Fruit fly (Drosophila melanogaster) S2 (cell line): ENCODE results near the gene Gr98d.

Experiments
- CG8478 ChIP-seq: fragments of >200 bp; optimal IDR thresholded peaks from 2 replicates; lab custom pipeline; 2018
- CTCF ChIP-seq, 2 experiments: fragments of >200 bp; optimal IDR thresholded peaks; 2 replicates each; lab custom pipeline; 2018

Gene Gr98d

dm6 chr3R:27545752-27546151, at the start of gene Gr98d:
Gr98d (plus strand) TSS chr3R:27546052.
- TF ChIP-seq CTCF (optimal IDR thresholded peaks at IDR 0.05; lab: Kevin White, UChicago) (no peak), CG8478 (no peak)

- TF ChIP-seq CTCF (optimal IDR thresholded peaks at IDR 0.05; lab: Kevin White, UChicago) (no peak), CG8478 (no peak)
These were observed 48.2 kb upstream of the Gr98d start for dm6 chr3R:27497616-27498015.

- TF ChIP-seq CG8478 (no peak), CTCF (optimal IDR thresholded peaks at IDR 0.05; lab: Kevin White, UChicago) (no peak)
These were observed 43.9 kb upstream of the Gr98d start, which contains the start of gene CG43139 for dm6 chr3R:27501938-27502337. CG43139 (minus strand) TSS chr3R:27502025.

- TF ChIP-seq CG8478 = no peak
- TF ChIP-seq CTCF (optimal IDR thresholded peaks at IDR 0.05; lab: Kevin White, UChicago) = no peak
These were observed 43.0 kb upstream of the Gr98d start, which contains the start of gene CG5402 for dm6 chr3R:27502856-27503255. CG5402 (minus strand) TSS chr3R:27502956.

dm6 chr3R:27517157-27517556, 28.7 kb upstream of the Gr98d start, which contains the start of gene CG13972:
CG13972 (minus strand) TSS chr3R:27517257.
- no peak for TF ChIP-seq CG8478
- no peak for TF ChIP-seq CTCF (optimal IDR thresholded peaks at IDR 0.05; lab: Kevin White, UChicago)

- TF ChIP-seq CTCF (optimal IDR thresholded peaks at IDR 0.05; lab: Kevin White, UChicago) (no peak), CG8478 (no peak)
These were observed 26.0 kb upstream of the Gr98d start for dm6 chr3R:27519879-27520278.

- TF ChIP-seq CTCF (optimal IDR thresholded peaks at IDR 0.05; lab: Kevin White, UChicago) (no peak), CG8478 (no peak)
These were observed 25.4 kb upstream of the Gr98d start, which contains the start of gene CG12885 for dm6 chr3R:27520415-27520916. CG12885 (plus strand) TSS chr3R:27520866.

dm6 chr3R:27533225-27533624, 12.6 kb upstream of the Gr98d start:
- no peak for TF ChIP-seq CTCF (optimal IDR thresholded peaks at IDR 0.05; lab: Kevin White, UChicago)
- TF ChIP-seq CG8478 = no peak

dm6 chr3R:27542197-27542596, 3.7 kb upstream of the Gr98d start, which contains the start of gene Gr98b:
Gr98b (plus strand) TSS chr3R:27542497.
- TF ChIP-seq CG8478 (no peak), CTCF (optimal IDR thresholded peaks at IDR 0.05; lab: Kevin White, UChicago) (no peak)

dm6 chr3R:27544143-27544542, 1.7 kb upstream of the Gr98d start, which contains the start of gene Gr98c:
Gr98c (plus strand) TSS chr3R:27544443.
- TF ChIP-seq CG8478 (no peak), CTCF (optimal IDR thresholded peaks at IDR 0.05; lab: Kevin White, UChicago) (no peak)

dm6 chr3R:27547378-27547949, 1.6 kb downstream of the Gr98d start:
- TF ChIP-seq CTCF (optimal IDR thresholded peaks at IDR 0.05; lab: Kevin White, UChicago) (peak in 1 of 2 experiments; percentile 83), CG8478 (no peak)

- TF ChIP-seq CG8478 (no peak), CTCF (optimal IDR thresholded peaks at IDR 0.05; lab: Kevin White, UChicago) (no peak)
These were observed 6.9 kb downstream of the Gr98d start for dm6 chr3R:27552710-27553109.

- TF ChIP-seq CG8478 = no peak
- no peak for TF ChIP-seq CTCF (optimal IDR thresholded peaks at IDR 0.05; lab: Kevin White, UChicago)
These were observed 7.5 kb downstream of the Gr98d start for dm6 chr3R:27553379-27553778.

- TF ChIP-seq CTCF (optimal IDR thresholded peaks at IDR 0.05; lab: Kevin White, UChicago) = no peak
- no peak for TF ChIP-seq CG8478
These were observed 8.1 kb downstream of the Gr98d start for dm6 chr3R:27553921-27554320.

- TF ChIP-seq CG8478 (no peak), CTCF (optimal IDR thresholded peaks at IDR 0.05; lab: Kevin White, UChicago) (no peak)
These were observed 9.1 kb downstream of the Gr98d start for dm6 chr3R:27554964-27555363.

- TF ChIP-seq CG8478 = no peak
- TF ChIP-seq CTCF (optimal IDR thresholded peaks at IDR 0.05; lab: Kevin White, UChicago) = no peak
These were observed 10.0 kb downstream of the Gr98d start for dm6 chr3R:27555853-27556252.

dm6 chr3R:27556466-27556865, 10.6 kb downstream of the Gr98d start:
- TF ChIP-seq CG8478 (no peak), CTCF (optimal IDR thresholded peaks at IDR 0.05; lab: Kevin White, UChicago) (no peak)
